Fruit fly (Drosophila melanogaster) whole organism, embryonic: ENCODE results near the gene se.

Experiments
- Bdp1 ChIP-seq: fragments of 200-800 bp; sonication (Bioruptor generic); optimal IDR thresholded peaks from 3 replicates; lab custom pipeline; 2016; ENCODE audit warnings: missing biosample characterization, missing genetic modification characterization
- CG10209 ChIP-seq: fragments of 200-800 bp; sonication (Bioruptor generic); optimal IDR thresholded peaks from 3 replicates; lab custom pipeline; 2017; ENCODE audit warnings: missing biosample characterization, mild to moderate bottlenecking, missing genetic modification characterization, missing genetic modification reagents
- CG1024 ChIP-seq: fragments of 200-800 bp; sonication (Bioruptor generic); IDR thresholded peaks from 2 replicates; pipeline ENCODE4 v1.3.6; 2022; ENCODE audit warnings: missing biosample characterization, missing genetic modification characterization
- CG10431 ChIP-seq: fragments of 200-800 bp; sonication (Bioruptor generic); optimal IDR thresholded peaks from 3 replicates; lab custom pipeline; 2018; ENCODE audit warnings: missing biosample characterization, mild to moderate bottlenecking, missing genetic modification characterization
- CG13123 ChIP-seq: fragments of 200-800 bp; sonication (Bioruptor generic); optimal IDR thresholded peaks from 2 replicates; lab custom pipeline; 2016; ENCODE audit warnings: missing biosample characterization, missing genetic modification characterization
- CG13287 ChIP-seq: fragments of 200-800 bp; sonication (Bioruptor generic); IDR thresholded peaks from 2 replicates; pipeline ENCODE4 v1.3.6; 2022; ENCODE audit warnings: missing biosample characterization, missing genetic modification characterization; ENCODE audit not compliant: partially characterized antibody
- CG15514 ChIP-seq: fragments of 200-800 bp; sonication (Bioruptor generic); optimal IDR thresholded peaks from 3 replicates; lab custom pipeline; 2017; ENCODE audit warnings: missing biosample characterization, missing genetic modification characterization, mild to moderate bottlenecking, moderate library complexity, missing genetic modification reagents
- CG17361 ChIP-seq: fragments of 200-800 bp; sonication (Bioruptor generic); IDR thresholded peaks from 3 replicates; pipeline ENCODE4 v1.3.6; 2022; ENCODE audit warnings: missing biosample characterization, missing genetic modification characterization
- CG17385 ChIP-seq: fragments of 200-800 bp; sonication (Bioruptor generic); optimal IDR thresholded peaks from 3 replicates; lab custom pipeline; 2018; ENCODE audit warnings: missing biosample characterization, mild to moderate bottlenecking, missing genetic modification characterization
- CG3407 ChIP-seq: fragments of 200-800 bp; sonication (Bioruptor generic); optimal IDR thresholded peaks from 2 replicates; lab custom pipeline; 2018; ENCODE audit warnings: missing biosample characterization, mild to moderate bottlenecking, missing genetic modification characterization
- CG34422 ChIP-seq: fragments of 200-800 bp; sonication (Bioruptor generic); IDR thresholded peaks from 3 replicates; pipeline ENCODE4 v1.3.6; 2022; ENCODE audit warnings: missing biosample characterization, missing genetic modification characterization
- CG42726 ChIP-seq: fragments of 200-800 bp; sonication (Bioruptor generic); IDR thresholded peaks from 2 replicates; pipeline ENCODE4 v1.3.6; 2022; ENCODE audit warnings: missing biosample characterization, missing genetic modification characterization; ENCODE audit not compliant: partially characterized antibody
- CrebB ChIP-seq: fragments of 200-800 bp; sonication (Bioruptor generic); optimal IDR thresholded peaks from 3 replicates; lab custom pipeline; 2018; ENCODE audit warnings: missing biosample characterization, mild to moderate bottlenecking, missing genetic modification characterization
- Dfd ChIP-seq, 2 experiments: fragments of >200 bp; optimal IDR thresholded peaks; 2 replicates each; lab custom pipeline; 2017; ENCODE audit warnings: missing biosample characterization in 2 of 2, missing genetic modification characterization in 2 of 2
- Elba2 ChIP-seq: fragments of 200-800 bp; sonication (Bioruptor generic); optimal IDR thresholded peaks from 3 replicates; lab custom pipeline; 2016; ENCODE audit warnings: missing biosample characterization, missing genetic modification characterization
- Ets97D ChIP-seq: fragments of 200-800 bp; sonication (Bioruptor generic); optimal IDR thresholded peaks from 3 replicates; lab custom pipeline; 2016; ENCODE audit warnings: missing biosample characterization, missing genetic modification characterization
- Fer3 ChIP-seq: fragments of 200-800 bp; sonication (Bioruptor generic); optimal IDR thresholded peaks from 2 replicates; lab custom pipeline; 2018; ENCODE audit warnings: missing biosample characterization, mild to moderate bottlenecking, missing genetic modification characterization, moderate library complexity
- H15 ChIP-seq: fragments of 200-800 bp; sonication (Bioruptor generic); IDR thresholded peaks from 3 replicates; pipeline ENCODE4 v1.3.6; 2022; ENCODE audit warnings: missing biosample characterization, missing genetic modification characterization
- HmgZ ChIP-seq: fragments of 200-800 bp; sonication (Bioruptor generic); optimal IDR thresholded peaks from 2 replicates; lab custom pipeline; 2018; ENCODE audit warnings: missing biosample characterization, mild to moderate bottlenecking, missing genetic modification characterization
- Hr51 ChIP-seq, 2 experiments: fragments of 200-800 bp; sonication (Bioruptor generic); optimal IDR thresholded peaks; 2 replicates in 1 of 2; 3 replicates in 1 of 2; lab custom pipeline; 2016 to 2018; ENCODE audit warnings: missing biosample characterization in 2 of 2, missing genetic modification characterization in 2 of 2, mild to moderate bottlenecking in 1 of 2, moderate library complexity in 1 of 2
- Lim3 ChIP-seq: fragments of 200-800 bp; sonication (Bioruptor generic); IDR thresholded peaks from 2 replicates; pipeline ENCODE4 v1.3.6; 2022; ENCODE audit warnings: missing biosample characterization, missing genetic modification characterization
- Nf-YB ChIP-seq: fragments of 200-800 bp; sonication (Bioruptor generic); optimal IDR thresholded peaks from 3 replicates; lab custom pipeline; 2019; ENCODE audit warnings: missing biosample characterization, mild to moderate bottlenecking, missing genetic modification characterization, moderate library complexity
- Opbp ChIP-seq: fragments of 200-800 bp; sonication (Bioruptor generic); IDR thresholded peaks from 3 replicates; pipeline ENCODE4 v1.3.6; 2022; ENCODE audit warnings: missing biosample characterization, missing genetic modification characterization; ENCODE audit not compliant: partially characterized antibody
- abd-A ChIP-seq: fragments of 200-800 bp; sonication (Bioruptor generic); optimal IDR thresholded peaks from 3 replicates; lab custom pipeline; 2019; ENCODE audit warnings: missing biosample characterization, mild to moderate bottlenecking, missing genetic modification characterization, moderate library complexity
- al ChIP-seq: fragments of 200-800 bp; sonication (Bioruptor generic); IDR thresholded peaks from 2 replicates; pipeline ENCODE4 v1.3.6; 2022; ENCODE audit warnings: missing biosample characterization, missing genetic modification characterization
- ase ChIP-seq: fragments of 200-800 bp; sonication (Bioruptor generic); IDR thresholded peaks from 3 replicates; pipeline ENCODE4 v1.3.6; 2022; ENCODE audit warnings: missing biosample characterization, missing genetic modification characterization
- bab2 ChIP-seq: fragments of 200-800 bp; sonication (Bioruptor generic); optimal IDR thresholded peaks from 2 replicates; lab custom pipeline; 2016; ENCODE audit warnings: missing biosample characterization, missing genetic modification characterization
- bbx ChIP-seq: fragments of 200-800 bp; sonication (Bioruptor generic); IDR thresholded peaks from 2 replicates; pipeline ENCODE4 v1.3.6; 2022; ENCODE audit warnings: missing biosample characterization, missing genetic modification characterization; ENCODE audit not compliant: partially characterized antibody
- bigmax ChIP-seq: fragments of 200-800 bp; sonication (Bioruptor generic); optimal IDR thresholded peaks from 2 replicates; lab custom pipeline; 2018; ENCODE audit warnings: missing biosample characterization, mild to moderate bottlenecking, missing genetic modification characterization
- cato ChIP-seq: fragments of 200-800 bp; sonication (Bioruptor generic); optimal IDR thresholded peaks from 2 replicates; lab custom pipeline; 2016; ENCODE audit warnings: missing biosample characterization, missing genetic modification characterization, borderline replicate concordance
- chinmo ChIP-seq: fragments of 200-800 bp; sonication (Bioruptor generic); IDR thresholded peaks from 4 replicates; pipeline ENCODE4 v1.3.6; 2022; ENCODE audit warnings: missing biosample characterization, missing genetic modification characterization; ENCODE audit not compliant: partially characterized antibody
- grau ChIP-seq: fragments of 200-800 bp; optimal IDR thresholded peaks from 3 replicates; lab custom pipeline; 2019; ENCODE audit warnings: missing biosample characterization, mild to moderate bottlenecking, missing genetic modification characterization, moderate library complexity
- inv ChIP-seq: fragments of 200-800 bp; sonication (Bioruptor generic); IDR thresholded peaks from 2 replicates; pipeline ENCODE4 v1.3.6; 2022; ENCODE audit warnings: missing biosample characterization, missing genetic modification characterization; ENCODE audit not compliant: partially characterized antibody
- jigr1 ChIP-seq: fragments of 200-800 bp; sonication (Bioruptor generic); IDR thresholded peaks from 3 replicates; pipeline ENCODE4 v1.3.6; 2022; ENCODE audit warnings: missing biosample characterization, missing genetic modification characterization
- lbe ChIP-seq: fragments of 200-800 bp; sonication (Bioruptor generic); optimal IDR thresholded peaks from 2 replicates; lab custom pipeline; 2016; ENCODE audit warnings: missing biosample characterization, mild to moderate bottlenecking, missing genetic modification characterization
- lola ChIP-seq, 3 experiments: fragments of >200 bp in 2 of 3; fragments of 200-800 bp in 1 of 3; sonication (Bioruptor generic) in 1 of 3; optimal IDR thresholded peaks; 2 replicates each; lab custom pipeline; 2017 to 2019; ENCODE audit warnings: missing biosample characterization in 3 of 3, missing genetic modification characterization in 3 of 3, mild to moderate bottlenecking in 1 of 3, moderate library complexity in 1 of 3
- nerfin-2 ChIP-seq: fragments of 200-800 bp; sonication (Bioruptor generic); IDR thresholded peaks from 2 replicates; pipeline ENCODE4 v1.3.6; 2022; ENCODE audit warnings: missing biosample characterization, missing genetic modification characterization; ENCODE audit not compliant: partially characterized antibody
- onecut ChIP-seq: fragments of 200-800 bp; sonication (Bioruptor generic); IDR thresholded peaks from 2 replicates; pipeline ENCODE4 v1.3.6; 2022; ENCODE audit warnings: missing biosample characterization, missing genetic modification characterization
- pfk ChIP-seq: fragments of 200-800 bp; sonication (Bioruptor generic); optimal IDR thresholded peaks from 2 replicates; lab custom pipeline; 2018; ENCODE audit warnings: missing biosample characterization, mild to moderate bottlenecking, missing genetic modification characterization, moderate library complexity
- pita ChIP-seq: fragments of 200-800 bp; sonication (Bioruptor generic); optimal IDR thresholded peaks from 2 replicates; lab custom pipeline; 2017; ENCODE audit warnings: missing biosample characterization, mild to moderate bottlenecking, missing genetic modification characterization
- psq ChIP-seq: fragments of 200-800 bp; sonication (Bioruptor generic); optimal IDR thresholded peaks from 2 replicates; lab custom pipeline; 2017; ENCODE audit warnings: missing biosample characterization, missing genetic modification characterization
- ro ChIP-seq: fragments of 200-800 bp; sonication (Bioruptor generic); IDR thresholded peaks from 2 replicates; pipeline ENCODE4 v1.3.6; 2022; ENCODE audit warnings: missing biosample characterization, missing genetic modification characterization
- sima ChIP-seq: fragments of 200-800 bp; sonication (Bioruptor generic); optimal IDR thresholded peaks from 2 replicates; lab custom pipeline; 2016; ENCODE audit warnings: missing biosample characterization, missing genetic modification characterization
- sna ChIP-seq: fragments of 200-800 bp; sonication (Bioruptor generic); IDR thresholded peaks from 2 replicates; pipeline ENCODE4 v1.3.6; 2022; ENCODE audit warnings: missing biosample characterization, missing genetic modification characterization; ENCODE audit not compliant: partially characterized antibody
- stwl ChIP-seq: fragments of 200-800 bp; sonication (Bioruptor generic); optimal IDR thresholded peaks from 3 replicates; lab custom pipeline; 2018; ENCODE audit warnings: missing biosample characterization, mild to moderate bottlenecking, missing genetic modification characterization, moderate library complexity
- trem ChIP-seq: fragments of 200-800 bp; optimal IDR thresholded peaks from 3 replicates; lab custom pipeline; 2019; ENCODE audit warnings: missing biosample characterization, mild to moderate bottlenecking, missing genetic modification characterization, moderate library complexity
- zen2 ChIP-seq: fragments of 200-800 bp; sonication (Bioruptor generic); IDR thresholded peaks from 3 replicates; pipeline ENCODE4 v1.3.6; 2022; ENCODE audit warnings: missing biosample characterization, missing genetic modification characterization; ENCODE audit not compliant: partially characterized antibody

se gene

DNA sequence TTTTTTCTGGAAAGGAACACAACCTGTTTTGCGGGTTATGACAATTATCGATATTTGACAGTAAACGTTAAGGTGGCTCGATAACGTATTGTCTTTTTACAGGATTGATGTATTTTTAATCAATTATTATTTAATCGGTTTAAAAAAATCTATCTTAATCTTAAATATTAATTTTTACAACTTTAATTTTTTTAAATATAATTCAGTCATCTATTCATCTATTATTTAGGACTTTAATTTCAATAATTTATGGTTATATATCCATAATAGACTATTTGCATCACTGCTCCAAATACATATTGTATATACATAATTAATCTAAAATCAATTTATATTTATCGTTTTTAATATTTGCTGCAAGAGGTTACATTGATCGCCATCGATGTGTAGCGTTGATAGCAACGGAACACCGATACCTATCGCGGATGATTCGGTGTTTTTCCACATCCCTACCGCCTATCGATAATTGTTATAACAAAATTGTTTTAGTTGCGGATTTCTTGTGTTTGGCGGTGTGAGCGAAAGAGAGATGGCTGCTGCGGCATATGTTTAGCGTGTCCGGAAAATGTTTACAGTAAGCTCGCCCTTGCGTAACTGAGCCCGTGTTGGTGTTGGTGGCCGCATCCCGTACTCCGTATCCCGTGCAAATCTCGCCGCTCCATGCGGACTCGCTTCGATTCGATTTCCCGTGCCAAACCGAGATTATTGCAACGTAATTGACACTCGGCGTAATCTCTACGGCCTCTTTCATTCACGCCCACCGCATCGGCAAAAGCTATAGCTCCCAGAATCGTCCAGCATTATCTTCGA lies 4.7 kb downstream of the se start, which contains the start of the genes GstO1 and foi (continued):
- TF ChIP-seq Nf-YB (no peak), abd-A (tag; lab: Kevin White, UChicago) (no peak), jigr1 (GFP tag; lab: Robert Waterston, UW) (no peak), zen2 (peak; percentile 94), inv (peak; percentile 97), CG3407 (no peak), CG17385 (GFP tag; lab: Kevin White, UChicago) (peak; percentile 24), onecut (GFP tag; lab: Robert Waterston, UW) (peak; percentile 54; the same call in 1 of the 2 replicates), grau (tag; lab: Kevin White, UChicago) (peak; percentile 46), nerfin-2 (GFP tag; lab: Robert Waterston, UW) (peak; percentile 99), sna (peak; percentile 95), psq (GFP tag; lab: Kevin White, UChicago) (peak; percentile 12), H15 (GFP tag; lab: Robert Waterston, UW) (no peak), bigmax (GFP tag; lab: Kevin White, UChicago) (peak; percentile 84), CG42726 (peak; percentile 98), CG10209 (GFP tag; lab: Kevin White, UChicago) (peak; percentile 16), HmgZ (tag; lab: Kevin White, UChicago) (peak; percentile 58), CG15514 (peak; percentile 88), chinmo (GFP tag; lab: Robert Waterston, UW) (peak; percentile 98), Elba2 (no peak), bab2 (GFP tag; lab: Kevin White, UChicago) (no peak), Dfd (GFP tag; optimal IDR thresholded peaks at IDR 0.05; lab: Kevin White, UChicago) (no peak), lbe (GFP tag; lab: Kevin White, UChicago) (peak; percentile 52), cato (GFP tag; lab: Kevin White, UChicago) (no peak), CG10431 (GFP tag; lab: Kevin White, UChicago) (peak; percentile 69), lola (GFP tag; optimal IDR thresholded peaks at IDR 0.05; lab: Kevin White, UChicago) (no peak), CrebB (tag; lab: Kevin White, UChicago) (peak; percentile 9), Hr51 (GFP tag; optimal IDR thresholded peaks at IDR 0.05; lab: Kevin White, UChicago) (peak; percentile 6 to 31), ase (no peak), sima (GFP tag; lab: Kevin White, UChicago) (no peak), Bdp1 (GFP tag; lab: Kevin White, UChicago) (no peak), al (GFP tag; lab: Robert Waterston, UW) (no peak), Opbp (peak; percentile 99), trem (peak; percentile 66), Lim3 (GFP tag; lab: Robert Waterston, UW) (no peak), pita (no peak), stwl (tag; lab: Kevin White, UChicago) (peak; percentile 95), CG1024 (GFP tag; lab: Robert Waterston, UW) (no peak), CG17361 (peak; percentile 55; the same call in 1 of the 3 replicates), ro (no peak), CG34422 (GFP tag; lab: Robert Waterston, UW) (peak; percentile 31; the same call in 2 of the 3 replicates), pfk (GFP tag; lab: Kevin White, UChicago) (peak; percentile 5), Fer3 (tag; lab: Kevin White, UChicago) (no peak), CG13123 (GFP tag; lab: Kevin White, UChicago) (no peak), bbx (GFP tag; lab: Robert Waterston, UW) (peak; percentile 99), CG13287 (peak; percentile 97), Ets97D (GFP tag; lab: Kevin White, UChicago) (peak; percentile 46)
